Worm (Caenorhabditis elegans) whole organism, L4/young adult: ENCODE measurements around the gene T05G5.4.

ENCODE experiments used
- W03F9.2 ChIP-seq: fragments of 150-350 bp; optimal IDR thresholded peaks from 2 replicates; lab custom pipeline; 2014; ENCODE audit warnings: missing biosample characterization, missing genetic modification characterization
- dao-5 ChIP-seq: sonication (generic microtip); optimal IDR thresholded peaks from 2 replicates; lab custom pipeline; 2016; ENCODE audit warnings: missing genotype, missing genetic modification characterization, moderate library complexity, missing compliant biosample characterization
- him-1 ChIP-seq: sonication (generic microtip); optimal IDR thresholded peaks from 2 replicates; lab custom pipeline; 2016; ENCODE audit warnings: missing genotype, missing genetic modification reagents, missing genetic modification characterization, missing compliant biosample characterization

The T05G5.4 gene

ce11 chrIII:9748694-9749093 lies at the start of gene T05G5.4:
Gene T05G5.4, plus strand, starts transcription at chrIII:9748934.
- TF ChIP-seq dao-5 (tag; lab: Kevin White, UChicago) (no peak), W03F9.2 (tag; lab: Kevin White, UChicago) (no peak), him-1 (tag; lab: Kevin White, UChicago) (no peak)

ce11 chrIII:9699576-9699975 lies 49.2 kb upstream of the T05G5.4 start, which contains the start of gene tlk-1:
Gene tlk-1, plus strand, starts transcription at chrIII:9699876.
- TF ChIP-seq dao-5 (tag; lab: Kevin White, UChicago): no peak
- TF ChIP-seq him-1 (tag; lab: Kevin White, UChicago): no peak
- TF ChIP-seq W03F9.2 (tag; lab: Kevin White, UChicago): no peak

DNA sequence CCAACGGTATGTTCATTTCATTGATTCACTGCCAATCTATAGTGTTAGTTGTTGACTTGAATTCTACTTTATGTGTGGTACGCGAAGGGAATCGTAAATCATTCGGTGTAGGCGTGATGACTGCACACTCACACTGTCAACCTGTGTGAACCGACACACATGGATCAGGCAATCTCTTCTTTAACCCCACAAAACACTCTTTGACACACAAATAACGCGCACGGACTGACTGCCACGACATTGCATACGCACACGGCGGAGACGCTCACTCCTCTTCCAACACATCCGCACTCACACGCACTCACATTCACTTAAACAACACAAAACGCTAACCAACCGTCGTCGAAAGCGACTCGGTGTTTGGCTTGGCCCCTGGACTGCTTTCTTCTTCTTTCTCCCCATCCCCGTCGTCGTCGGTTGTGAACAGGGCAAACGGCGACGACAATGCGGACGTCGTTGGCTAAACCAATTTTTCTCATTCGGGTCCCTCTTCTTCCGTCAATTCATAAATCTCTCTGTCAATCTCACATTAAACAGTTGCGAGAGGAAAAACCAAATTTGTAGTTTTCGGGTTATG lies 48.5 kb upstream of the T05G5.4 start:
- TF ChIP-seq him-1 (tag; lab: Kevin White, UChicago) (no peak), dao-5 (tag; lab: Kevin White, UChicago) (no peak), W03F9.2 (tag; lab: Kevin White, UChicago) (no peak)

DNA sequence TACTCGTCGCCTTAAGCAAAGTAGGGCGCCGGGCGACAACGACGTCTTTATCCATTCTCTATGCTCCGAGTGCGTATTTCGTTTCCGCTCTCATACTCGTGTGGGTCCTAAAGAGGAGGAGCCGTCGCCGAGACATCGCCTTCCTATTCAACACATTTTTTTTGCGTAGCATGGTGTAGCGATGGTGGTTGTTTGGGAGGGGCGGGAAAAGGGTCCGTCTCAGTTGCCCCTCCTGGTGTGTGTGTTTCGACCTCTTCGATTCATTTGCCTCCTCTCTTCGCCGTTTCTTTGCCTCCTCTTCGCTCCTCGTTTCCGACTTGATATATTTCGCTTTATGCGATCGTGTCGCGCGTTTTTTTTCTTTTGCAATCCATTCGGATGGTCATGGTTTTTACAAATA lies 46.9 kb upstream of the T05G5.4 start:
- no peak for TF ChIP-seq him-1 (tag; lab: Kevin White, UChicago)
- TF ChIP-seq W03F9.2 (tag; lab: Kevin White, UChicago): no peak
- TF ChIP-seq dao-5 (tag; lab: Kevin White, UChicago): no peak

DNA sequence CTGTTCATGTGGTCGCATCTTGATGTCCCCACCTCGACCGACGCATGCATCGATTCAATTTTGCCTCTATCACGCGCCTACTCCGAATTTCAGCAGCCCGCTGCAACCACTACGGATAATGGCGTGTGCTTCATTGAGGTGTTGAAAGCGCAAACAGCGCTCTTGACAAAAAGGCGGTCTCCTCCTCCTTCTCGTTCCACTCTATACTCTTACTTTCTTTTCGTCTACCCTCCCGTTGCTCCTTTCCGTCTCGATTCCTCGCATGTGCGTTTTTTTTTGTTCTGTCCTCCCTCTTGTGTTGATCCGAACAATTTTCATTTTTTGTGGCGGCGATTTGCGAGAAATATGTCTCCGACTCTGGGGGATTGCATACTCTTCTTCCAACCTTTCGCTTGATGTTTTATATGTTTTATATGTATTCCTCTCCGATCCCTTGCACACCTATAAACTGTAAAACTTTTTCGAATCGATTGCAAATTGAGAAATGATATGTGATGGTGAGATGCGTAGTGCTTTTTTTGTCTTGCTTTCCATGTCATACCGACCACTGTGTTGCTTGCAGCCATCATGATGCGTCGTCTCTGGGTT lies 46.0 kb upstream of the T05G5.4 start:
- no peak for TF ChIP-seq W03F9.2 (tag; lab: Kevin White, UChicago)
- no peak for TF ChIP-seq dao-5 (tag; lab: Kevin White, UChicago)
- no peak for TF ChIP-seq him-1 (tag; lab: Kevin White, UChicago)

DNA sequence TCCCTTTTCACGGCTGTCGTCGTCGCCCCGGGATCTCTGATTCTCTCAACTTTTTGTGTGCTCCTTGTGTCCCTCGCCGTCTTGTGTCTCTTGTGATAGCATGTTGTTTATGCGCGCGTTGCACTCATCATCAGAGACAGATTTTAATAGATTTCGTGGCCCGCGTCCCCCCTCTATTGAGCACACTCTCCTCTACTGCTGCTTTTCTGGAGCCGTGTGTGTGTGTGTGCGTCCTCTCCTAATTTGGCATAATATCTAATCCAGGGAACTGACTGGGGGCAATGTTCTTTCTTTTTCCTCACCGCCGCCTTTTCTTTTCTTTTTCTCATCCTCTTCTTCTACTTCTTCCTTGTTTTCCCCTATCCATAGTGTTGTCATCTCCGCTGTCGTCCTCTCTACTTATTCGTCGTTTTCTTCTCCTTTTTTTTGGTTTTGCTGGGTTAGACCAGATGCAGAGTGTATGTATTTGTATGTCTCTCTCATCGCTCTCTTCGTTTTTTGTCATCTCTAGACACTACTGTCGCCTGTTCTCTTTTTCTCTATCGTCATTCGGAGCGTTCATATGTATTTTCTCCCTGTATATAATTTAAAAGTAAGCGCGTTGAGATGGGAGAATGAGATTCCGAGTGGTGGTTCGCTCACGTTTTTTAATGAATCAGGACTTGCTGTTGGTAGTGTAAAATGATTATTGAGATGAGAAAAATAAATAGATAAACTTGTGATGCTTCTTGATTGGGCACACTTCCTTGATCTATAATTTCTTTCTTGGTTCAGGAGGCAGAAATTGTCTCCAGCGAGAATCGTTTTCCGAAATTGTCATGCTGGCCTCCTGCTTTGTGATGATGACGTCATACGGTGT lies 44.8 kb upstream of the T05G5.4 start:
- TF ChIP-seq dao-5 (tag; lab: Kevin White, UChicago) (peak; percentile 45), him-1 (tag; lab: Kevin White, UChicago) (no peak), W03F9.2 (tag; lab: Kevin White, UChicago) (no peak)

ce11 chrIII:9704606-9704938 lies 44.2 kb upstream of the T05G5.4 start:
- TF ChIP-seq W03F9.2 (tag; lab: Kevin White, UChicago): no peak
- TF ChIP-seq him-1 (tag; lab: Kevin White, UChicago): no peak
- no peak for TF ChIP-seq dao-5 (tag; lab: Kevin White, UChicago)

- TF ChIP-seq W03F9.2 (tag; lab: Kevin White, UChicago): no peak
- TF ChIP-seq him-1 (tag; lab: Kevin White, UChicago): no peak
- TF ChIP-seq dao-5 (tag; lab: Kevin White, UChicago): no peak
Measured at ce11 chrIII:9705157-9705905, 43.4 kb upstream of the T05G5.4 start.

DNA sequence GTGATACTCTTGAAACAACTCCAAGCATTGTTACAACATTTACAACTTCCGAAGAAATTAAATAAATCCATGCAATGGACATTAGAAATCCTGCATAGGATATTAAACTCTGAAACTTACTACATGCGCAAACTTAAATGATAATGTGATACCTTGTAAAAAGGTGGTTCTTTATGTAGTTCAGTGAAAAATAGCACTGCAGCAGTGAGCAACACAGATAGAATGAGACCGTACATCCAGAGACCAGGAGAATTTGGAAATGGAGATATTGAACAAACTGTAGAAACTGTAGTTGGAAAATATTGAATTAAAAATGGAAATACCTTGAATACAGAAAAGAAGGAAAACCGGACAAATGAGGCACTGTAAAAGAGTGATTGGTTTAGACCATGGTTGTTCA lies 37.6 kb upstream of the T05G5.4 start:
- TF ChIP-seq dao-5 (tag; lab: Kevin White, UChicago) (no peak), him-1 (tag; lab: Kevin White, UChicago) (no peak), W03F9.2 (tag; lab: Kevin White, UChicago) (no peak)

DNA sequence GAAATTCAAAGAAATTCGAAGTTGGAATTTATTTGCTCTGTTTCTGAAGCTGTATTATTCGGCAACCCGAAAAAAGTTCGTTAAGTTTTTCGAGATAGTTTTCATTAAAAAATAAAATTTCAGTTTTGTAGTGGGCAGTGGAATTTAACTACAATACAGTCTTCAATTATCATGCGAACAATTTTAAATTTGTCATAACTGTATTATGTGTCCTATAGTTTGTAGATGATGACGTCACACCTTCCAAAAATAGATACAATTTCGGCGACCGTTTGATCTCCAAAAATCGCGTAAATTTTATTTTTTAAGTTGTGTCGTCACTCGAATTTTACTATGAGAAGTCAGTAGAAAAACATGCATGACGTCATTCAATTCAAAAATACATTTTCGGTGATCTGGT lies 35.6 kb upstream of the T05G5.4 start:
- no peak for TF ChIP-seq W03F9.2 (tag; lab: Kevin White, UChicago)
- TF ChIP-seq him-1 (tag; lab: Kevin White, UChicago): no peak
- no peak for TF ChIP-seq dao-5 (tag; lab: Kevin White, UChicago)

DNA sequence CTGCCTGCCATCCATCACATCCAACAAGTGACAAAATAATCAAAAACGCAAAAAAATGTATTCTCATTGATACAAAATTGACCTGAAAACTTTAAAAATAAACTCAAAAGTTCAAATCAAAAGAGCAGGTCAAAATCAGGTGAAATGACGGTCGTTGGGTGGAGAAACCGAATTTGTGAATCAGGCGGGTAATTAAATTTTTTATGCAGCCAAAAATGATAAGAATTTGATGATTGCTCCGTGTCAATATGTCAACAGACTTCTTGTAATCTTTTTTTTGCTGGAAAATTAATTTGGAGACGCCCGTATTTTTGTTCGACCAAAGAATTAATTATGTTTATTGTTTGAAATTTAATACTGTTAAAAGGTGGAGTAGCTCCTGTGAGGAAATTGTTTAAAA lies 34.9 kb upstream of the T05G5.4 start, which contains the start of gene ncx-6:
Gene ncx-6, minus strand, starts transcription at position 88 of the 400 bp plus-strand sequence.
- TF ChIP-seq W03F9.2 (tag; lab: Kevin White, UChicago): no peak
- TF ChIP-seq dao-5 (tag; lab: Kevin White, UChicago): no peak
- TF ChIP-seq him-1 (tag; lab: Kevin White, UChicago): no peak

DNA sequence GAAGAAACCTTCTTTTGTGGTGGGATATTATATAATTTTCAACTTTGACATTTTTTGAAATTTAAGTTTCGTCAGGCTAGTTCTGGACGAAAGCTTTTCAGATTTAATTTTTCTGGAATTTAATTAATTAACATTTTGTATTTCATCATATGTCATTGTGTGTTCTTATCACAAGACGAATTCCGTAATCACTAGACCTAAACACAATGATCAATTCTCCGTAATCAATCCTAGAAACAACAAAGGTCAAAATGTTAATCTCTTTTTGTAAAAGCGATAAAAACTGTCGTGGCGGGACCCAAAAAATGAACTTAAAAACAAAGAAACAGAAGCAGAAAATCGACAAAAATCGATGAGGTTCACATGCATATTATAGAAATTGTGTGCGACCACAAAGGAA lies 34.0 kb upstream of the T05G5.4 start:
- TF ChIP-seq him-1 (tag; lab: Kevin White, UChicago) (no peak), W03F9.2 (tag; lab: Kevin White, UChicago) (no peak), dao-5 (tag; lab: Kevin White, UChicago) (no peak)

- peak; percentile 32 for TF ChIP-seq W03F9.2 (tag; lab: Kevin White, UChicago)
- no peak for TF ChIP-seq him-1 (tag; lab: Kevin White, UChicago)
- peak; percentile 32 for TF ChIP-seq dao-5 (tag; lab: Kevin White, UChicago)
Measured at ce11 chrIII:9717243-9717642, 31.5 kb upstream of the T05G5.4 start.
